Worm (Caenorhabditis elegans) whole organism, L3 larva: ENCODE data around the gene C10B5.3.

Experiments used
- elt-1 ChIP-seq: fragments of 150-350 bp; optimal IDR thresholded peaks from 2 replicates; lab custom pipeline; 2014; ENCODE audit warnings: missing biosample characterization, missing genetic modification characterization
- elt-2 ChIP-seq: sonication (generic microtip); optimal IDR thresholded peaks from 2 replicates; lab custom pipeline; 2016; ENCODE audit warnings: missing genetic modification reagents, mild to moderate bottlenecking, missing genetic modification characterization, missing compliant biosample characterization
- lin-39 ChIP-seq: fragments of 150-350 bp; optimal IDR thresholded peaks from 2 replicates; lab custom pipeline; 2018; ENCODE audit warnings: missing biosample characterization, missing genetic modification reagents, missing genetic modification characterization
- nhr-25 ChIP-seq: sonication (generic microtip); optimal IDR thresholded peaks from 2 replicates; lab custom pipeline; 2017; ENCODE audit warnings: missing biosample characterization, missing genetic modification characterization
- nhr-43 ChIP-seq: sonication (generic microtip); optimal IDR thresholded peaks from 2 replicates; lab custom pipeline; 2016; ENCODE audit warnings: mild to moderate bottlenecking, missing genetic modification characterization, missing compliant biosample characterization; ENCODE audit not compliant: poor library complexity, severe bottlenecking

C10B5.3 gene

DNA sequence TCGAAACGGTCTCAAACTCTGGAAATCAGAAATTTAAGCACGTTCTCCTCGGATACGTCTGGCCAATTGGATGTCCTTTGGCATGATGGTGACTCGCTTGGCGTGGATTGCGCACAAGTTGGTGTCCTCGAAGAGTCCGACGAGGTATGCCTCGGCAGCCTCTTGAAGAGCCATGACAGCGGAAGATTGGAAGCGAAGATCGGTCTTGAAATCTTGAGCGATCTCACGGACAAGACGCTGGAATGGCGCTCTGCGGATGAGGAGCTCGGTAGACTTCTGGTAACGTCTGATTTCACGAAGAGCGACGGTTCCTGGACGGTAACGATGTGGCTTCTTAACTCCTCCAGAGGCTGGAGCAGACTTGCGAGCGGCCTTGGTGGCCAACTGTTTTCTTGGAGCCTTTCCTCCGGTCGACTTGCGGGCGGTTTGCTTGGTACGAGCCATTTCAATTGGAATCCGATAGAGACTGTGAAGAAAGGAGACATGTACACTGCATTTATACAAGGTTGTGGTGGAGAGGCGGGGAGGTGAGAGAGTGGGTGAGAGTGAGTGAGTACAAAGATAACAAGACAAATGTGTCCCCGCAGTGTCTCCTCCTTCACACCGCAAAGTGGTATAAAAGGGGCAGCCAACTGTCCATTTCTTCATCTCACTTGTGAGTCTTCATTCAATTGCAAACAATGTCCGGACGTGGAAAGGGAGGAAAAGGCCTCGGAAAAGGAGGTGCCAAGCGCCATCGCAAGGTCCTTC is 53.3 kb downstream of the C10B5.3 start, which contains the start of the genes his-6 and his-5:
Gene his-6, minus strand, starts transcription at position 444 of the 750 bp plus-strand sequence.
Gene his-5, plus strand, starts transcription at position 681 of the 750 bp plus-strand sequence.
- TF ChIP-seq nhr-25 (tag; lab: Kevin White, UChicago), result peak; percentile 50
- TF ChIP-seq nhr-43 (tag; lab: Kevin White, UChicago), result peak; percentile 26
- TF ChIP-seq elt-2 (tag; lab: Kevin White, UChicago), result peak; percentile 23

DNA sequence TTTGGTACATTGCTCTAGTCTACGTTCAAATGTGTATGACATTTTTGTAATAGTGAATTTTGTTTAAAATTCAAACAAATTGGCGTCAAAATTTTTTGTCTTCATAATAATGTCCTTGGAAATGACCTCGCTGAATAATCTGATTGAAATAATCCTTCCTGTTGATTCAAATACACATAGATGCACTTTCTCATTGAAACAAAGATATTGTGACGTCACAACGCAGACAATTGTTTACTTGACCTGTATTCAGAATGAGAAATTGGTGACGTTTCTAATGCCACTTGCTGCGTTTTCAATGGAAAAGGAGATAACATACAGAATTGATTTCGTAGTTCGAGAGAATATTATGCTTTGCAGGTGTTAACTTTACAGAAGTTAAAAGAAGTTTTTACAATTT is 54.1 kb downstream of the C10B5.3 start:
- peak; percentile 23 for TF ChIP-seq elt-1 (tag; lab: Kevin White, UChicago)
- peak; percentile 75 for TF ChIP-seq nhr-25 (tag; lab: Kevin White, UChicago)
- no peak for TF ChIP-seq lin-39
